Worm (Caenorhabditis elegans): ENCODE measurements around the gene C04B4.5.

ce11 chrX:12280477-12280876, 7.7 kb downstream of the C04B4.5 start, which contains the start of gene C04B4.1:
- TF ChIP-seq ama-1 (optimal IDR thresholded peaks at IDR 0.05) (no peak), jun-1 (tag; optimal IDR thresholded peaks at IDR 0.05) (no peak), egl-27 (tag; optimal IDR thresholded peaks at IDR 0.05) (no peak), fkh-10 (GFP tag; optimal IDR thresholded peaks at IDR 0.05) (no peak)
